Worm (Caenorhabditis elegans) whole organism, early embryonic: ENCODE results near the gene ets-8.

ENCODE experiments used
- B0310.2 ChIP-seq: sonication (generic microtip); optimal IDR thresholded peaks from 2 replicates; lab custom pipeline; 2016; ENCODE audit warnings: mild to moderate bottlenecking, missing genetic modification characterization, missing compliant biosample characterization
- F13C5.2 ChIP-seq: sonication (generic microtip); optimal IDR thresholded peaks from 2 replicates; lab custom pipeline; 2017; ENCODE audit warnings: mild to moderate bottlenecking, missing genetic modification characterization, inconsistent platforms, missing compliant biosample characterization
- aly-1 ChIP-seq: sonication (generic microtip); optimal IDR thresholded peaks from 2 replicates; lab custom pipeline; 2016; ENCODE audit warnings: missing genetic modification characterization, missing compliant biosample characterization
- ama-1 ChIP-seq: fragments of 150-350 bp; optimal IDR thresholded peaks from 2 replicates; lab custom pipeline; 2014
- ceh-13 ChIP-seq: fragments of 200-800 bp; sonication (Bioruptor generic); optimal IDR thresholded peaks from 2 replicates; lab custom pipeline; 2018; ENCODE audit warnings: mild to moderate bottlenecking, missing genetic modification characterization, missing compliant biosample characterization
- ceh-36 ChIP-seq: sonication (generic microtip); optimal IDR thresholded peaks from 2 replicates; lab custom pipeline; 2016; ENCODE audit warnings: missing genetic modification characterization, inconsistent platforms, missing compliant biosample characterization
- ets-7 ChIP-seq: sonication (generic microtip); optimal IDR thresholded peaks from 2 replicates; lab custom pipeline; 2016; ENCODE audit warnings: missing genotype, missing genetic modification characterization, missing compliant biosample characterization
- flt-1 ChIP-seq: fragments of 200-800 bp; sonication (Bioruptor generic); IDR thresholded peaks from 2 replicates; pipeline ENCODE4 v1.3.6; 2022; ENCODE audit warnings: missing genetic modification characterization, missing compliant biosample characterization
- hmbx-1 ChIP-seq: sonication (generic microtip); optimal IDR thresholded peaks from 2 replicates; lab custom pipeline; 2016; ENCODE audit warnings: mild to moderate bottlenecking, missing genetic modification characterization, missing compliant biosample characterization
- hmg-4 ChIP-seq: fragments of 200-800 bp; sonication (Bioruptor generic); optimal IDR thresholded peaks from 2 replicates; lab custom pipeline; 2018; ENCODE audit warnings: mild to moderate bottlenecking, missing genetic modification characterization, missing compliant biosample characterization
- hnd-1 ChIP-seq: sonication (generic microtip); optimal IDR thresholded peaks from 2 replicates; lab custom pipeline; 2016; ENCODE audit warnings: missing genetic modification characterization, missing compliant biosample characterization
- pes-1 ChIP-seq: fragments of 200-800 bp; sonication (Bioruptor generic); IDR thresholded peaks from 2 replicates; pipeline ENCODE4 v1.3.6; 2022; ENCODE audit warnings: missing genetic modification reagents, missing genetic modification characterization, missing compliant biosample characterization
- scrt-1 ChIP-seq: fragments of 200-800 bp; sonication (Bioruptor generic); IDR thresholded peaks from 2 replicates; pipeline ENCODE4 v1.3.6; 2022; ENCODE audit warnings: missing genetic modification characterization, missing compliant biosample characterization
- sea-1 ChIP-seq: fragments of 200-800 bp; sonication (Bioruptor generic); conservative IDR thresholded peaks from 2 replicates; pipeline ENCODE4 v1.3.6; 2022; ENCODE audit warnings: missing genetic modification characterization, missing compliant biosample characterization
- tbx-11 ChIP-seq: fragments of 200-800 bp; sonication (Bioruptor generic); IDR thresholded peaks from 2 replicates; pipeline ENCODE4 v1.3.6; 2022; ENCODE audit warnings: missing genetic modification characterization, missing compliant biosample characterization
- tbx-37 ChIP-seq: fragments of 200-800 bp; sonication (Bioruptor generic); conservative IDR thresholded peaks from 2 replicates; pipeline ENCODE4 v1.3.6; 2022; ENCODE audit warnings: missing genetic modification reagents, missing genetic modification characterization, missing compliant biosample characterization
- tra-4 ChIP-seq: sonication (generic microtip); optimal IDR thresholded peaks from 2 replicates; lab custom pipeline; 2017; ENCODE audit warnings: missing genetic modification characterization, missing compliant biosample characterization

The ets-8 gene

ce11 chrIV:1123357-1123756 lies 36.9 kb downstream of the ets-8 start:
- TF ChIP-seq hmg-4 (GFP tag; lab: Kevin White, UChicago) = no peak
- no peak for TF ChIP-seq sea-1 (GFP tag; lab: Robert Waterston, UW)
- TF ChIP-seq hnd-1 = no peak
- TF ChIP-seq pes-1 (GFP tag; lab: Robert Waterston, UW) = no peak
- TF ChIP-seq aly-1 (tag; lab: Kevin White, UChicago) = no peak
- TF ChIP-seq ceh-13 (GFP tag; lab: Kevin White, UChicago) = no peak

ce11 chrIV:1121511-1121910 lies 38.8 kb downstream of the ets-8 start:
- TF ChIP-seq sea-1 (GFP tag; lab: Robert Waterston, UW) (no peak), scrt-1 (GFP tag; lab: Robert Waterston, UW) (no peak), F13C5.2 (tag; lab: Kevin White, UChicago) (no peak), ets-7 (tag; lab: Kevin White, UChicago) (no peak), hmg-4 (GFP tag; lab: Kevin White, UChicago) (no peak), tra-4 (tag; lab: Kevin White, UChicago) (no peak), tbx-11 (no peak), B0310.2 (tag; lab: Kevin White, UChicago) (no peak), pes-1 (GFP tag; lab: Robert Waterston, UW) (no peak), hmbx-1 (tag; lab: Kevin White, UChicago) (no peak)

ce11 chrIV:1120865-1121264 lies 39.4 kb downstream of the ets-8 start:
- TF ChIP-seq sea-1 (GFP tag; lab: Robert Waterston, UW) (no peak), ceh-13 (GFP tag; lab: Kevin White, UChicago) (no peak), tbx-37 (GFP tag; lab: Robert Waterston, UW) (no peak), ets-7 (tag; lab: Kevin White, UChicago) (no peak), hnd-1 (no peak), scrt-1 (GFP tag; lab: Robert Waterston, UW) (no peak), aly-1 (tag; lab: Kevin White, UChicago) (no peak), hmbx-1 (tag; lab: Kevin White, UChicago) (no peak), F13C5.2 (tag; lab: Kevin White, UChicago) (no peak), ceh-36 (tag; lab: Kevin White, UChicago) (no peak), pes-1 (GFP tag; lab: Robert Waterston, UW) (no peak), tbx-11 (no peak), tra-4 (tag; lab: Kevin White, UChicago) (no peak), flt-1 (GFP tag; lab: Robert Waterston, UW) (no peak)

- TF ChIP-seq scrt-1 (GFP tag; lab: Robert Waterston, UW) (no peak), ceh-13 (GFP tag; lab: Kevin White, UChicago) (no peak), ets-7 (tag; lab: Kevin White, UChicago) (no peak), tra-4 (tag; lab: Kevin White, UChicago) (no peak)
Observed at ce11 chrIV:1118566-1118965, 41.7 kb downstream of the ets-8 start, which contains the start of gene srx-13. Gene srx-13, minus strand, starts transcription at chrIV:1118666.

- TF ChIP-seq scrt-1 (GFP tag; lab: Robert Waterston, UW) (no peak), aly-1 (tag; lab: Kevin White, UChicago) (no peak), flt-1 (GFP tag; lab: Robert Waterston, UW) (no peak), hmg-4 (GFP tag; lab: Kevin White, UChicago) (no peak), F13C5.2 (tag; lab: Kevin White, UChicago) (no peak), ama-1 (no peak), pes-1 (GFP tag; lab: Robert Waterston, UW) (no peak), sea-1 (GFP tag; lab: Robert Waterston, UW) (no peak), ets-7 (tag; lab: Kevin White, UChicago) (no peak), ceh-13 (GFP tag; lab: Kevin White, UChicago) (no peak)
Observed at ce11 chrIV:1113638-1114037, 46.6 kb downstream of the ets-8 start, which contains the start of gene srx-14. Gene srx-14, minus strand, starts transcription at chrIV:1113738.

ce11 chrIV:1110999-1111398 lies 49.3 kb downstream of the ets-8 start:
- TF ChIP-seq sea-1 (GFP tag; lab: Robert Waterston, UW) (no peak), tbx-11 (no peak), pes-1 (GFP tag; lab: Robert Waterston, UW) (no peak), tbx-37 (GFP tag; lab: Robert Waterston, UW) (no peak), ceh-13 (GFP tag; lab: Kevin White, UChicago) (no peak), aly-1 (tag; lab: Kevin White, UChicago) (no peak)
